Fruit fly (Drosophila melanogaster) whole organism, embryonic: ENCODE results near the gene Arc42.

Experiments
- Awh ChIP-seq: fragments of 200-800 bp; sonication (Bioruptor generic); IDR thresholded peaks from 2 replicates; pipeline ENCODE4, ENCODE4 v1.3.6; 2022; ENCODE audit warnings: missing biosample characterization, missing genetic modification characterization
- B-H1 ChIP-seq: fragments of 200-800 bp; sonication (Bioruptor generic); IDR thresholded peaks from 3 replicates; pipeline ENCODE4 v1.3.6; 2022; ENCODE audit warnings: missing biosample characterization, missing genetic modification characterization
- Blimp-1 ChIP-seq: fragments of 200-800 bp; sonication (Bioruptor generic); optimal IDR thresholded peaks from 3 replicates; lab custom pipeline; 2018; ENCODE audit warnings: missing biosample characterization, missing genetic modification characterization, mild to moderate bottlenecking, moderate library complexity, missing genetic modification reagents
- CG10321 ChIP-seq: fragments of 200-800 bp; sonication (Bioruptor generic); IDR thresholded peaks from 2 replicates; pipeline ENCODE4 v1.3.6; 2022; ENCODE audit warnings: missing biosample characterization, missing genetic modification characterization
- CG10565 ChIP-seq: fragments of 200-800 bp; sonication (Bioruptor generic); optimal IDR thresholded peaks from 3 replicates; lab custom pipeline; 2016; ENCODE audit warnings: missing biosample characterization, mild to moderate bottlenecking, missing genetic modification characterization
- CG11504 ChIP-seq: fragments of 200-800 bp; sonication (Bioruptor generic); optimal IDR thresholded peaks from 3 replicates; lab custom pipeline; 2019; ENCODE audit warnings: missing biosample characterization, mild to moderate bottlenecking, missing genetic modification characterization, moderate library complexity
- CG1233 ChIP-seq: fragments of 200-800 bp; sonication (Bioruptor generic); optimal IDR thresholded peaks from 4 replicates; lab custom pipeline; 2018; ENCODE audit warnings: missing biosample characterization, mild to moderate bottlenecking, missing genetic modification characterization
- CG13123 ChIP-seq: fragments of 200-800 bp; sonication (Bioruptor generic); optimal IDR thresholded peaks from 2 replicates; lab custom pipeline; 2016; ENCODE audit warnings: missing biosample characterization, missing genetic modification characterization
- CG1647 ChIP-seq: fragments of 200-800 bp; sonication (Bioruptor generic); optimal IDR thresholded peaks from 3 replicates; lab custom pipeline; 2016; ENCODE audit warnings: missing biosample characterization, missing genetic modification characterization
- CG17385 ChIP-seq: fragments of 200-800 bp; sonication (Bioruptor generic); optimal IDR thresholded peaks from 3 replicates; lab custom pipeline; 2018; ENCODE audit warnings: missing biosample characterization, mild to moderate bottlenecking, missing genetic modification characterization
- CG17829 ChIP-seq: fragments of 200-800 bp; optimal IDR thresholded peaks from 2 replicates; lab custom pipeline; 2019; ENCODE audit warnings: missing biosample characterization, mild to moderate bottlenecking, missing genetic modification characterization, moderate library complexity
- CG1832 ChIP-seq: fragments of 200-800 bp; sonication (Bioruptor generic); optimal IDR thresholded peaks from 2 replicates; lab custom pipeline; 2017; ENCODE audit warnings: missing biosample characterization, mild to moderate bottlenecking, missing genetic modification characterization, inconsistent platforms
- CG18764 ChIP-seq: fragments of 200-800 bp; sonication (Bioruptor generic); optimal IDR thresholded peaks from 3 replicates; lab custom pipeline; 2016; ENCODE audit warnings: missing biosample characterization, missing genetic modification characterization
- CG2129 ChIP-seq: fragments of 200-800 bp; sonication (Bioruptor generic); IDR thresholded peaks from 2 replicates; pipeline ENCODE4 v1.3.6; 2022; ENCODE audit warnings: missing biosample characterization, missing genetic modification characterization; ENCODE audit not compliant: partially characterized antibody
- CG2875 ChIP-seq: fragments of 200-800 bp; sonication (Bioruptor generic); optimal IDR thresholded peaks from 2 replicates; lab custom pipeline; 2017; ENCODE audit warnings: missing biosample characterization, mild to moderate bottlenecking, missing genetic modification characterization, missing genetic modification reagents
- CG4854 ChIP-seq: fragments of 200-800 bp; sonication (Bioruptor generic); optimal IDR thresholded peaks from 2 replicates; lab custom pipeline; 2016; ENCODE audit warnings: missing biosample characterization, missing genetic modification characterization, inconsistent platforms
- CG7963 ChIP-seq: fragments of 200-800 bp; sonication (Bioruptor generic); IDR thresholded peaks from 3 replicates; pipeline ENCODE4 v1.3.6; 2022; ENCODE audit warnings: missing biosample characterization, missing genetic modification characterization; ENCODE audit not compliant: partially characterized antibody
- CG9609 ChIP-seq: fragments of 200-800 bp; sonication (Bioruptor generic); optimal IDR thresholded peaks from 3 replicates; lab custom pipeline; 2016; ENCODE audit warnings: missing biosample characterization, missing genetic modification characterization
- CG9727 ChIP-seq: fragments of 200-800 bp; sonication (Bioruptor generic); optimal IDR thresholded peaks from 3 replicates; lab custom pipeline; 2017; ENCODE audit warnings: missing biosample characterization, mild to moderate bottlenecking, missing genetic modification characterization
- CTCF ChIP-seq: fragments of 200-800 bp; sonication (Bioruptor generic); optimal IDR thresholded peaks from 2 replicates; lab custom pipeline; 2017; ENCODE audit warnings: missing biosample characterization, mild to moderate bottlenecking, missing genetic modification characterization, moderate library complexity
- Eip74EF ChIP-seq, 2 experiments: fragments of 200-800 bp in 1 of 2; fragments of >200 bp in 1 of 2; sonication (Bioruptor generic) in 1 of 2; optimal IDR thresholded peaks; 2 replicates each; lab custom pipeline; 2017 to 2019; ENCODE audit warnings: missing biosample characterization in 2 of 2, missing genetic modification characterization in 2 of 2, mild to moderate bottlenecking in 1 of 2, moderate library complexity in 1 of 2
- Fer1 ChIP-seq: fragments of 200-800 bp; sonication (Bioruptor generic); optimal IDR thresholded peaks from 2 replicates; lab custom pipeline; 2017; ENCODE audit warnings: missing biosample characterization, mild to moderate bottlenecking, missing genetic modification characterization
- Fer3 ChIP-seq: fragments of 200-800 bp; sonication (Bioruptor generic); optimal IDR thresholded peaks from 2 replicates; lab custom pipeline; 2018; ENCODE audit warnings: missing biosample characterization, mild to moderate bottlenecking, missing genetic modification characterization, moderate library complexity
- H2.0 ChIP-seq: fragments of 200-800 bp; sonication (Bioruptor generic); IDR thresholded peaks from 2 replicates; pipeline ENCODE4 v1.3.6; 2022; ENCODE audit warnings: missing biosample characterization, missing genetic modification characterization
- Hmx ChIP-seq: fragments of 200-800 bp; sonication (Bioruptor generic); optimal IDR thresholded peaks from 2 replicates; lab custom pipeline; 2016; ENCODE audit warnings: missing biosample characterization, missing genetic modification characterization
- Hr51 ChIP-seq, 2 experiments: fragments of 200-800 bp; sonication (Bioruptor generic); optimal IDR thresholded peaks; 2 replicates in 1 of 2; 3 replicates in 1 of 2; lab custom pipeline; 2016 to 2018; ENCODE audit warnings: missing biosample characterization in 2 of 2, missing genetic modification characterization in 2 of 2, mild to moderate bottlenecking in 1 of 2, moderate library complexity in 1 of 2
- Side ChIP-seq: fragments of 200-800 bp; sonication (Bioruptor generic); optimal IDR thresholded peaks from 2 replicates; lab custom pipeline; 2016; ENCODE audit warnings: missing biosample characterization, missing genetic modification characterization
- Usf ChIP-seq: fragments of 200-800 bp; sonication (Bioruptor generic); optimal IDR thresholded peaks from 2 replicates; lab custom pipeline; 2017; ENCODE audit warnings: missing genotype, missing biosample characterization, missing genetic modification characterization
- bbx ChIP-seq: fragments of 200-800 bp; sonication (Bioruptor generic); IDR thresholded peaks from 2 replicates; pipeline ENCODE4 v1.3.6; 2022; ENCODE audit warnings: missing biosample characterization, missing genetic modification characterization; ENCODE audit not compliant: partially characterized antibody
- br ChIP-seq: fragments of >200 bp; optimal IDR thresholded peaks from 2 replicates; lab custom pipeline; 2017
- cato ChIP-seq: fragments of 200-800 bp; sonication (Bioruptor generic); optimal IDR thresholded peaks from 2 replicates; lab custom pipeline; 2016; ENCODE audit warnings: missing biosample characterization, missing genetic modification characterization, borderline replicate concordance
- caup ChIP-seq: fragments of 200-800 bp; sonication (Bioruptor generic); optimal IDR thresholded peaks from 3 replicates; lab custom pipeline; 2017; ENCODE audit warnings: missing biosample characterization, mild to moderate bottlenecking, missing genetic modification characterization, moderate library complexity; ENCODE audit not compliant: severe bottlenecking
- danr ChIP-seq: fragments of 200-800 bp; sonication (Bioruptor generic); IDR thresholded peaks from 2 replicates; pipeline ENCODE4 v1.3.6; 2022; ENCODE audit warnings: missing biosample characterization, missing genetic modification characterization
- dmrt99B ChIP-seq: fragments of 200-800 bp; sonication (Bioruptor generic); optimal IDR thresholded peaks from 2 replicates; lab custom pipeline; 2018; ENCODE audit warnings: missing biosample characterization, mild to moderate bottlenecking, missing genetic modification characterization, moderate library complexity
- gcm2 ChIP-seq: fragments of 200-800 bp; sonication (Bioruptor generic); optimal IDR thresholded peaks from 2 replicates; lab custom pipeline; 2016; ENCODE audit warnings: missing biosample characterization, missing genetic modification characterization
- gsb-n ChIP-seq: fragments of 200-800 bp; sonication (Bioruptor generic); optimal IDR thresholded peaks from 3 replicates; lab custom pipeline; 2018; ENCODE audit warnings: missing biosample characterization, mild to moderate bottlenecking, missing genetic modification characterization
- ham ChIP-seq: fragments of 200-800 bp; sonication (Bioruptor generic); IDR thresholded peaks from 2 replicates; pipeline ENCODE4 v1.3.6; 2022; ENCODE audit warnings: missing biosample characterization, missing genetic modification characterization
- hb ChIP-seq: fragments of 200-800 bp; sonication (Bioruptor generic); IDR thresholded peaks from 3 replicates; pipeline ENCODE4 v1.3.6; 2022; ENCODE audit warnings: missing biosample characterization, missing genetic modification characterization; ENCODE audit not compliant: partially characterized antibody
- her ChIP-seq: fragments of 200-800 bp; sonication (Bioruptor generic); optimal IDR thresholded peaks from 2 replicates; lab custom pipeline; 2016; ENCODE audit warnings: missing biosample characterization, missing genetic modification characterization
- ind ChIP-seq: fragments of 200-800 bp; sonication (Bioruptor generic); optimal IDR thresholded peaks from 3 replicates; lab custom pipeline; 2016; ENCODE audit warnings: missing biosample characterization, missing genetic modification characterization
- nom ChIP-seq: fragments of 200-800 bp; sonication (Bioruptor generic); optimal IDR thresholded peaks from 2 replicates; lab custom pipeline; 2017; ENCODE audit warnings: missing biosample characterization, missing genetic modification characterization, mild to moderate bottlenecking, moderate library complexity, missing genetic modification reagents
- peb ChIP-seq: fragments of 200-800 bp; sonication (Bioruptor generic); IDR thresholded peaks from 2 replicates; pipeline ENCODE4 v1.3.6; 2022; ENCODE audit warnings: missing biosample characterization, missing genetic modification characterization
- pnt ChIP-seq: fragments of 200-800 bp; sonication (Bioruptor generic); optimal IDR thresholded peaks from 3 replicates; lab custom pipeline; 2016; ENCODE audit warnings: missing biosample characterization, missing genetic modification characterization
- sc ChIP-seq, 3 experiments: fragments of >200 bp in 2 of 3; fragments of 200-800 bp in 1 of 3; sonication (Bioruptor generic) in 1 of 3; optimal IDR thresholded peaks; 2 replicates in 2 of 3; 3 replicates in 1 of 3; lab custom pipeline; 2017; ENCODE audit warnings: mild to moderate bottlenecking in 1 of 3, missing biosample characterization in 1 of 3, missing genetic modification characterization in 1 of 3, missing genetic modification reagents in 1 of 3
- sob ChIP-seq: fragments of 200-800 bp; sonication (Bioruptor generic); IDR thresholded peaks from 2 replicates; pipeline ENCODE4 v1.3.6; 2022; ENCODE audit warnings: missing biosample characterization, missing genetic modification characterization
- sug ChIP-seq: fragments of 200-800 bp; optimal IDR thresholded peaks from 2 replicates; lab custom pipeline; 2019; ENCODE audit warnings: missing biosample characterization, mild to moderate bottlenecking, missing genetic modification characterization, moderate library complexity
- tll ChIP-seq, 2 experiments: fragments of 200-800 bp in 1 of 2; fragments of >200 bp in 1 of 2; sonication (Bioruptor generic) in 1 of 2; optimal IDR thresholded peaks; 2 replicates each; lab custom pipeline; 2017 to 2019; ENCODE audit warnings: missing biosample characterization in 2 of 2, missing genetic modification characterization in 2 of 2, mild to moderate bottlenecking in 1 of 2, moderate library complexity in 1 of 2
- toy ChIP-seq: fragments of 200-800 bp; sonication (Bioruptor generic); IDR thresholded peaks from 2 replicates; pipeline ENCODE4 v1.3.6; 2022; ENCODE audit warnings: missing biosample characterization, missing genetic modification characterization

Gene Arc42

DNA sequence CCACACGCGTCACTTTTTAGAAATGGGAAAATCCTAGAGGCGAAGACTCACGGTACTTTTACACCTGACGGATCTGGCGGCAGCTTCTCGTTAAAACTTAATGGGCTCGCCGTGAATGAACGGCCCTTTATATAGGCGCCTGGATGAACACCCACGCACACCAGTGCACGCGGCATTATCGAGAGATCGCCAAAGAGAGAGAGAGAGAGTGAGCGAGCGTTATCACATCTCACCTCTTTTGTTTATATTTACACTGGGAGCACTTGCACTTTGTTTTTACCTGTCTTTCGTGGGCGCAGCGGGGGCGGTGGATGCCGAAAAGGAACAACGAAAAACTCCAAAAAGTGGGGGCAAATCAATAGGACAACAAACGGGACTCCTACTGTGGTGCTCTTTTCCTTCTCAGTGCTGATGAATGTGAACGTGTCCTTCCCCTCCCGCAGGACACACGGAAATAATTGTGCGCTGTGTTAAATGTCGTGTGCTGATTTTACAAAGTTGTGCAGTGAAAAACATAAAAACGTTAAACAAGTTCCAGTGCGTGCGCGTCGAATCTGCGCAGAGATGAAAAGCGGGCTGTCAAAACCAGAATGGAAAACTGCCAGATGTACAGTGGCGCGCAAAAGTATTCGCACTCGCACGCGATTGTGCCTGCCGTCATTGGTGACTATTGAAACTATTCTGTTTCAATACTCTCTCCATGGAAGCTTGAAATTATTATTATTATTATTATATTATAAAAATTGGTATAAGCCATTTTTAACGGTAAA is 2.2 kb upstream of the Arc42 start, which contains the start of gene Mrp5 (continued):
- TF ChIP-seq nom (GFP tag; lab: Kevin White, UChicago) = peak; percentile 56
- no peak for TF ChIP-seq CG10565 (GFP tag; lab: Kevin White, UChicago)
- no peak for TF ChIP-seq gsb-n (tag; lab: Kevin White, UChicago)
- peak; percentile 45 for TF ChIP-seq dmrt99B (tag; lab: Kevin White, UChicago)
- peak; percentile 28 for TF ChIP-seq CG17385
- peak; percentile 40; the same call in 2 of the 3 replicates for TF ChIP-seq B-H1 (GFP tag; lab: Robert Waterston, UW)
- no peak for TF ChIP-seq sug (tag; lab: Kevin White, UChicago)
- peak; percentile 34; the same call in 1 of the 2 replicates for TF ChIP-seq bbx
- no peak for TF ChIP-seq pnt (GFP tag; lab: Kevin White, UChicago)
- TF ChIP-seq CG2129 (GFP tag; lab: Robert Waterston, UW) = no peak
- TF ChIP-seq Blimp-1 (GFP tag; lab: Kevin White, UChicago) = no peak
- TF ChIP-seq CG2875 (GFP tag; lab: Kevin White, UChicago) = no peak
- TF ChIP-seq tll (GFP tag; optimal IDR thresholded peaks at IDR 0.05; lab: Kevin White, UChicago) = no peak
- TF ChIP-seq Fer1 = peak; percentile 11
- no peak for TF ChIP-seq danr (GFP tag; lab: Robert Waterston, UW)
- TF ChIP-seq hb = no peak
- 0 out of 2 replicates have a peak, but pooled peaks have one; percentile 35 for TF ChIP-seq ham
- peak; percentile 38 for TF ChIP-seq ind
- no peak for TF ChIP-seq CG18764 (GFP tag; lab: Kevin White, UChicago)
- TF ChIP-seq CG17829 (tag; lab: Kevin White, UChicago) = peak; percentile 20
- peak; percentile 61 for TF ChIP-seq Awh (GFP tag; lab: Robert Waterston, UW)
- no peak for TF ChIP-seq gcm2
- TF ChIP-seq CG1832 (GFP tag; lab: Kevin White, UChicago) = no peak
- peak; percentile 12 for TF ChIP-seq CG9609 (GFP tag; lab: Kevin White, UChicago)
- TF ChIP-seq Fer3 = peak; percentile 15
- TF ChIP-seq Usf (GFP tag; lab: Kevin White, UChicago) = no peak
- TF ChIP-seq Side (GFP tag; lab: Kevin White, UChicago) = no peak
- no peak for TF ChIP-seq toy
- TF ChIP-seq Eip74EF (GFP tag; optimal IDR thresholded peaks at IDR 0.05; lab: Kevin White, UChicago) = no peak
- TF ChIP-seq caup (GFP tag; lab: Kevin White, UChicago) = peak; percentile 13
- TF ChIP-seq H2.0 (GFP tag; lab: Robert Waterston, UW) = peak; percentile 29; the same call in 1 of the 2 replicates
- no peak for TF ChIP-seq CTCF
- no peak for TF ChIP-seq CG1233 (GFP tag; lab: Kevin White, UChicago)
- no peak for TF ChIP-seq cato (GFP tag; lab: Kevin White, UChicago)
- no peak for TF ChIP-seq Hmx (GFP tag; lab: Kevin White, UChicago)
- no peak for TF ChIP-seq CG4854
- 0 out of 2 replicates have a peak, but pooled peaks have one; percentile 33 for TF ChIP-seq CG10321 (GFP tag; lab: Robert Waterston, UW)
- TF ChIP-seq CG13123 (GFP tag; lab: Kevin White, UChicago) = no peak
- no peak for TF ChIP-seq CG7963 (GFP tag; lab: Robert Waterston, UW)
- no peak for TF ChIP-seq sc (optimal IDR thresholded peaks at IDR 0.05; lab: Kevin White, UChicago)
- no peak for TF ChIP-seq sc (GFP tag; optimal IDR thresholded peaks at IDR 0.05; lab: Kevin White, UChicago)
- peak; percentile 63 for TF ChIP-seq sob (GFP tag; lab: Robert Waterston, UW)
- TF ChIP-seq peb (GFP tag; lab: Robert Waterston, UW) = 0 out of 2 replicates have a peak, but pooled peaks have one; percentile 12
- no peak for TF ChIP-seq br (lab: Kevin White, UChicago)
- TF ChIP-seq CG1647 (GFP tag; lab: Kevin White, UChicago) = no peak
- no peak for TF ChIP-seq CG9727
- TF ChIP-seq her (GFP tag; lab: Kevin White, UChicago) = no peak
- peak in 1 of 2 experiments; percentile 40 for TF ChIP-seq Hr51 (GFP tag; optimal IDR thresholded peaks at IDR 0.05; lab: Kevin White, UChicago)
- TF ChIP-seq CG11504 (tag; lab: Kevin White, UChicago) = no peak
